Worm (Caenorhabditis elegans): ENCODE results near the gene clec-149.

The clec-149 gene

DNA sequence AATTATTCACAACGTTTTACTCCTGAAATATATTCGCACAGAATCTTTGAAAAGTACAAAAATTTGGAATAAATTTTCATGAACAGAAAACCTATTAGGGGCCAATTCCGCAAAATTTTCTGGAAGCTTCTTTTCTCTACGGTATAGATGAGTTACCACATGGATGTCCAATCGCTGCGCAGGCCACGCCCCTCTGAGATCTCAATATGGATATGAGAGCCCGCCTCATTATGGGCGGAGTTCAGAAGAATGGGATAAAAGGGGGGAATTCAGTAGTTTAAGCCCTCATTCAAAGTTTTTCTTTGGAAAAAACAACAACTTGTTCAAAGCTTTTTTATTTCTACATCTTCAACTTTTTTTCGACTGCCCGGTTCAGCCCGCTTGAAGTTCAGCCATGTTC, 11.5 kb upstream of the clec-149 start, which contains the start of gene daf-7:
daf-7 (plus strand) TSS at position 301 of the 400 bp plus-strand sequence.
- TF ChIP-seq ceh-58 (GFP tag; IDR thresholded peaks at IDR 0.05) (no peak), T26A5.8 (tag; optimal IDR thresholded peaks at IDR 0.05) (no peak), madf-3 (GFP tag; IDR thresholded peaks at IDR 0.05) (no peak), ztf-6 (GFP tag; IDR thresholded peaks at IDR 0.05) (no peak), hrde-1 (tag; optimal IDR thresholded peaks at IDR 0.05; ENCODE audit: borderline replicate concordance) (no peak), let-607 (tag; optimal IDR thresholded peaks at IDR 0.05) (no peak), ztf-18 (tag; optimal IDR thresholded peaks at IDR 0.05) (no peak), Y79H2A.3 (GFP tag; conservative IDR thresholded peaks at IDR 0.05) (no peak)

- TF ChIP-seq bed-2 (GFP tag; IDR thresholded peaks at IDR 0.05) = no peak
Measured at ce11 chrIII:815845-816244, 7.2 kb upstream of the clec-149 start, which contains the start of gene dac-1. Gene dac-1 (plus strand): TSS chrIII:816145.

ce11 chrIII:819313-819712, 3.7 kb upstream of the clec-149 start:
- TF ChIP-seq K12H6.12 (tag; optimal IDR thresholded peaks at IDR 0.05) (no peak), C06A6.2 (GFP tag; conservative IDR thresholded peaks at IDR 0.05) (no peak), B0019.2 (GFP tag; conservative IDR thresholded peaks at IDR 0.05) (no peak), egl-44 (GFP tag; IDR thresholded peaks at IDR 0.05) (no peak), ztf-25 (GFP tag; IDR thresholded peaks at IDR 0.05) (no peak), tbx-9 (tag; optimal IDR thresholded peaks at IDR 0.05; ENCODE audit: borderline replicate concordance) (no peak), Y53F4B.3 (GFP tag; IDR thresholded peaks at IDR 0.05) (no peak), ceh-91 (GFP tag; IDR thresholded peaks at IDR 0.05) (no peak), D2030.7 (GFP tag; IDR thresholded peaks at IDR 0.05) (no peak), madf-3 (GFP tag; IDR thresholded peaks at IDR 0.05) (no peak), zfh-2 (GFP tag; conservative IDR thresholded peaks at IDR 0.05) (0 out of 2 replicates have a peak, but pooled peaks have one; percentile 21), hrde-1 (tag; optimal IDR thresholded peaks at IDR 0.05; ENCODE audit: borderline replicate concordance) (no peak), snpc-4 (GFP tag; optimal IDR thresholded peaks at IDR 0.05) (peak; percentile 44), snpc-4 (tag; optimal IDR thresholded peaks at IDR 0.05) (peak in 2 of 4 experiments; percentile 81 to 88), attf-6 (GFP tag; IDR thresholded peaks at IDR 0.05) (no peak), snpc-1.3 (tag; optimal IDR thresholded peaks at IDR 0.05; ENCODE audit: insufficient read depth) (no peak), Y95B8A.8 (GFP tag; IDR thresholded peaks at IDR 0.05) (no peak), snpc-1.1 (tag; optimal IDR thresholded peaks at IDR 0.05; ENCODE audit: insufficient read depth) (peak; percentile 83), die-1 (tag; optimal IDR thresholded peaks at IDR 0.05) (no peak), athp-1 (tag; optimal IDR thresholded peaks at IDR 0.05) (no peak), ekl-4 (GFP tag; IDR thresholded peaks at IDR 0.05) (no peak)

- TF ChIP-seq snpc-4 (GFP tag; optimal IDR thresholded peaks at IDR 0.05) = no peak
- no peak for TF ChIP-seq snpc-4 (tag; optimal IDR thresholded peaks at IDR 0.05)
Measured at ce11 chrIII:825256-825655, 2.2 kb downstream of the clec-149 start.

DNA sequence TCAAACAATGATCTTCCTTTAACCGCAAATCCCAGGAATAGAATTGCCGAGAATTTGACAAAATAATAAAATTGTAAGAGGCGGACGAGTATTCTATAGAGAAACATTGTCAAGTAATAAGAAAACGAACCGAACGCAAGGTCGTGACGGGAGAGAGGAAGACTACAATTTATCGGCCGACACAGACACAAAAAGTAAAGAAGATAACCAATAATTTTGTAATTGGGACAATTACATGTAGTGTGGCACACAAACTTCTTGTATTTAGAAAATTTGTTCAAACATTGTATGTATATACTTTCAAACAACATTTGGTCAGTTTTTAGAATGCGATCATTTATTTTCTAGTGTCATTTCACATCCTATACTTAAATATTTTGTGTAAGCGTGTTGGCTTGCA, 8.9 kb downstream of the clec-149 start, which contains the start of gene ceeh-1:
ceeh-1 (minus strand) TSS at position 317 of the 400 bp plus-strand sequence.
- TF ChIP-seq unc-130 (GFP tag; optimal IDR thresholded peaks at IDR 0.05) (no peak), cebp-1 (GFP tag; IDR thresholded peaks at IDR 0.05) (no peak), cebp-1 (tag; optimal IDR thresholded peaks at IDR 0.05) (peak; percentile 7), nhr-80 (tag; optimal IDR thresholded peaks at IDR 0.05) (peak; percentile 20), B0336.3 (GFP tag; IDR thresholded peaks at IDR 0.05) (0 out of 2 replicates have a peak, but pooled peaks have one; percentile 13), nhr-120 (GFP tag; IDR thresholded peaks at IDR 0.05) (no peak), ama-1 (optimal IDR thresholded peaks at IDR 0.05) (no peak), ama-1 (GFP tag; optimal IDR thresholded peaks at IDR 0.05) (no peak), bed-2 (GFP tag; IDR thresholded peaks at IDR 0.05) (no peak), akir-1 (GFP tag; optimal IDR thresholded peaks at IDR 0.05) (no peak), ztf-25 (GFP tag; IDR thresholded peaks at IDR 0.05) (no peak), nhr-27 (tag; optimal IDR thresholded peaks at IDR 0.05) (no peak), snpc-4 (GFP tag; optimal IDR thresholded peaks at IDR 0.05) (no peak), snpc-4 (tag; optimal IDR thresholded peaks at IDR 0.05) (no peak), pbrm-1 (GFP tag; IDR thresholded peaks at IDR 0.05) (no peak)

Data from whole organism, young adult.